Worm (Caenorhabditis elegans) whole organism, L4 larva: ENCODE measurements around the gene F31B9.7.

Experiments
- Y105C5A.15 ChIP-seq: fragments of 200-800 bp; sonication (Bioruptor generic); IDR thresholded peaks from 2 replicates; pipeline ENCODE4 v1.3.6; 2022; ENCODE audit warnings: missing genetic modification characterization, missing compliant biosample characterization
- Y48G9A.11 ChIP-seq: fragments of 200-800 bp; sonication (Bioruptor generic); IDR thresholded peaks from 2 replicates; pipeline ENCODE4 v1.3.6; 2022; ENCODE audit warnings: missing genetic modification reagents, missing genetic modification characterization, missing compliant biosample characterization
- daf-16 ChIP-seq, 3 experiments: sonication (generic microtip); optimal IDR thresholded peaks; 2 replicates each; lab custom pipeline; 2016 to 2017; ENCODE audit warnings: missing genetic modification characterization in 3 of 3, missing genetic modification reagents in 3 of 3, mild to moderate bottlenecking in 2 of 3, missing compliant biosample characterization in 2 of 3, missing biosample characterization in 1 of 3, moderate library complexity in 1 of 3
- lsy-2 ChIP-seq, 2 experiments: fragments of 150-350 bp in 1 of 2; sonication (generic microtip) in 1 of 2; optimal IDR thresholded peaks; 2 replicates each; lab custom pipeline; 2014 to 2017; ENCODE audit warnings: missing biosample characterization in 2 of 2, missing genetic modification characterization in 2 of 2
- mdt-29 ChIP-seq: fragments of 200-800 bp; sonication (Bioruptor generic); IDR thresholded peaks from 2 replicates; pipeline ENCODE4 v1.3.6; 2022; ENCODE audit warnings: missing genetic modification reagents, missing genetic modification characterization, missing compliant biosample characterization
- mxl-3 ChIP-seq: fragments of 200-800 bp; sonication (Bioruptor generic); optimal IDR thresholded peaks from 2 replicates; lab custom pipeline; 2018; ENCODE audit warnings: mild to moderate bottlenecking, missing genetic modification characterization, missing compliant biosample characterization

DNA sequence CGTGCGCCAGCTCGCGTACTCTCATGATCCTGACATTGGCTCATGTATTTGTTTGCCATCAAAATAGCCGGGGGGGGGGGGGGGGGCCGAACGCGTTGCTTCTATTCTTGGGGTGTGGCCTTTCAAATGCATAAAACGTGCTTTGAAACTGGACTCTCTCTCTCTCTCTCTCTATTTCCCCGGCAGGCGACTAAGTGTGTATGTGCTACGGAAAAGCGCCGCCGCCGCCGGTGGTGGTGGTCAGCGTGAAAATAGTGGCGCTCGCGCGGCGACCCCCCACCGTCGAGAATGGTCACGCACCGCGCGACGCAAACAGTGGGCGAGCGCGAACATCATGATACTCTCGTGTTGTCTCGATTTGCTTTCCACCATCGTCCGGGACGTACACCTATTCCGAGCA, 38.4 kb upstream of the F31B9.7 start:
- TF ChIP-seq lsy-2 (tag; optimal IDR thresholded peaks at IDR 0.05; lab: Kevin White, UChicago): no peak
- no peak for TF ChIP-seq Y48G9A.11
- TF ChIP-seq Y105C5A.15 (GFP tag; lab: Robert Waterston, UW): no peak
- TF ChIP-seq mdt-29 (GFP tag; lab: Robert Waterston, UW): no peak
- no peak for TF ChIP-seq mxl-3 (GFP tag; lab: Kevin White, UChicago)
- TF ChIP-seq daf-16 (GFP tag; optimal IDR thresholded peaks at IDR 0.05; lab: Kevin White, UChicago): no peak
- TF ChIP-seq daf-16 (tag; optimal IDR thresholded peaks at IDR 0.05; lab: Kevin White, UChicago): no peak
